Fruit fly (Drosophila melanogaster) whole organism, embryonic: ENCODE measurements around the gene Unr.

Experiments used
- Bgb ChIP-seq: fragments of 200-800 bp; sonication (Bioruptor generic); IDR thresholded peaks from 2 replicates; pipeline ENCODE4 v1.3.6; 2022; ENCODE audit warnings: missing biosample characterization, missing genetic modification characterization; ENCODE audit not compliant: partially characterized antibody
- CG10979 ChIP-seq: fragments of 200-800 bp; sonication (Bioruptor generic); optimal IDR thresholded peaks from 2 replicates; lab custom pipeline; 2018; ENCODE audit warnings: missing biosample characterization, mild to moderate bottlenecking, missing genetic modification characterization, moderate library complexity
- CG11085 ChIP-seq: fragments of 200-800 bp; sonication (Bioruptor generic); IDR thresholded peaks from 2 replicates; pipeline ENCODE4 v1.3.6; 2022; ENCODE audit warnings: missing biosample characterization, missing genetic modification characterization
- CG13296 ChIP-seq: fragments of 200-800 bp; sonication (Bioruptor generic); optimal IDR thresholded peaks from 3 replicates; lab custom pipeline; 2018; ENCODE audit warnings: missing biosample characterization, mild to moderate bottlenecking, missing genetic modification characterization
- CG14710 ChIP-seq: fragments of 200-800 bp; sonication (Bioruptor generic); optimal IDR thresholded peaks from 3 replicates; lab custom pipeline; 2019; ENCODE audit warnings: missing biosample characterization, mild to moderate bottlenecking, missing genetic modification characterization, moderate library complexity
- CG17359 ChIP-seq: fragments of 200-800 bp; sonication (Bioruptor generic); optimal IDR thresholded peaks from 3 replicates; lab custom pipeline; 2018; ENCODE audit warnings: missing biosample characterization, mild to moderate bottlenecking, missing genetic modification characterization, moderate library complexity
- CG17829 ChIP-seq: fragments of 200-800 bp; optimal IDR thresholded peaks from 2 replicates; lab custom pipeline; 2019; ENCODE audit warnings: missing biosample characterization, mild to moderate bottlenecking, missing genetic modification characterization, moderate library complexity
- CG4424 ChIP-seq: fragments of 200-800 bp; sonication (Bioruptor generic); optimal IDR thresholded peaks from 3 replicates; lab custom pipeline; 2016; ENCODE audit warnings: missing biosample characterization, missing genetic modification characterization
- CG4707 ChIP-seq: fragments of 200-800 bp; sonication (Bioruptor generic); optimal IDR thresholded peaks from 2 replicates; lab custom pipeline; 2018; ENCODE audit warnings: missing biosample characterization, mild to moderate bottlenecking, missing genetic modification characterization, moderate library complexity
- CG6654 ChIP-seq: fragments of 200-800 bp; sonication (Bioruptor generic); optimal IDR thresholded peaks from 2 replicates; lab custom pipeline; 2017; ENCODE audit warnings: missing biosample characterization, mild to moderate bottlenecking, missing genetic modification characterization
- CG7357 ChIP-seq: fragments of 200-800 bp; sonication (Bioruptor generic); IDR thresholded peaks from 3 replicates; pipeline ENCODE4 v1.3.6; 2022; ENCODE audit warnings: missing biosample characterization, missing genetic modification characterization
- CG7556 ChIP-seq: fragments of 200-800 bp; sonication (Bioruptor generic); optimal IDR thresholded peaks from 2 replicates; lab custom pipeline; 2017; ENCODE audit warnings: missing biosample characterization, mild to moderate bottlenecking, missing genetic modification characterization
- CG7987 ChIP-seq: fragments of 200-800 bp; sonication (Bioruptor generic); optimal IDR thresholded peaks from 2 replicates; lab custom pipeline; 2018; ENCODE audit warnings: missing biosample characterization, mild to moderate bottlenecking, missing genetic modification characterization, moderate library complexity
- CG9797 ChIP-seq: fragments of 200-800 bp; sonication (Bioruptor generic); optimal IDR thresholded peaks from 3 replicates; lab custom pipeline; 2018; ENCODE audit warnings: missing biosample characterization, mild to moderate bottlenecking, missing genetic modification characterization
- CG9817 ChIP-seq: fragments of 200-800 bp; sonication (Bioruptor generic); optimal IDR thresholded peaks from 2 replicates; lab custom pipeline; 2018; ENCODE audit warnings: missing biosample characterization, mild to moderate bottlenecking, missing genetic modification characterization, moderate library complexity
- CHES-1-like ChIP-seq: fragments of 200-800 bp; sonication (Bioruptor generic); optimal IDR thresholded peaks from 2 replicates; lab custom pipeline; 2016; ENCODE audit warnings: missing biosample characterization, missing genetic modification characterization
- Camta ChIP-seq: fragments of 200-800 bp; sonication (Bioruptor generic); optimal IDR thresholded peaks from 2 replicates; lab custom pipeline; 2016; ENCODE audit warnings: missing biosample characterization, missing genetic modification characterization
- Dbx ChIP-seq: fragments of 200-800 bp; sonication (Bioruptor generic); IDR thresholded peaks from 3 replicates; pipeline ENCODE4 v1.3.6; 2022; ENCODE audit warnings: missing biosample characterization, missing genetic modification characterization
- Dfd ChIP-seq, 2 experiments: fragments of >200 bp; optimal IDR thresholded peaks; 2 replicates each; lab custom pipeline; 2017; ENCODE audit warnings: missing biosample characterization in 2 of 2, missing genetic modification characterization in 2 of 2
- E2f2 ChIP-seq: fragments of 200-800 bp; sonication (Bioruptor generic); IDR thresholded peaks from 2 replicates; pipeline ENCODE4 v1.3.6; 2022; ENCODE audit warnings: missing biosample characterization, missing genetic modification characterization
- Ets65A ChIP-seq: fragments of 200-800 bp; sonication (Bioruptor generic); peaks from one replicate; lab custom pipeline; 2016; ENCODE audit warnings: missing biosample characterization, missing genetic modification characterization
- Hr51 ChIP-seq, 2 experiments: fragments of 200-800 bp; sonication (Bioruptor generic); optimal IDR thresholded peaks; 2 replicates in 1 of 2; 3 replicates in 1 of 2; lab custom pipeline; 2016 to 2018; ENCODE audit warnings: missing biosample characterization in 2 of 2, missing genetic modification characterization in 2 of 2, mild to moderate bottlenecking in 1 of 2, moderate library complexity in 1 of 2
- Med ChIP-seq: fragments of 200-800 bp; sonication (Bioruptor generic); peaks from one replicate; lab custom pipeline; 2016; ENCODE audit warnings: missing biosample characterization, missing genetic modification characterization, mild to moderate bottlenecking, inconsistent platforms, moderate library complexity
- Nf-YC ChIP-seq: fragments of 200-800 bp; optimal IDR thresholded peaks from 3 replicates; lab custom pipeline; 2019; ENCODE audit warnings: missing biosample characterization, mild to moderate bottlenecking, missing genetic modification characterization, moderate library complexity
- Xbp1 ChIP-seq: fragments of 200-800 bp; sonication (Bioruptor generic); optimal IDR thresholded peaks from 3 replicates; lab custom pipeline; 2016; ENCODE audit warnings: missing biosample characterization, mild to moderate bottlenecking, missing genetic modification characterization
- ac ChIP-seq: fragments of 200-800 bp; sonication (Bioruptor generic); optimal IDR thresholded peaks from 3 replicates; lab custom pipeline; 2017; ENCODE audit warnings: missing biosample characterization, mild to moderate bottlenecking, missing genetic modification characterization
- chif ChIP-seq, 2 experiments: fragments of 200-800 bp; sonication (Bioruptor generic); optimal IDR thresholded peaks; 3 replicates each; lab custom pipeline; 2016; ENCODE audit warnings: missing biosample characterization in 2 of 2, missing genetic modification characterization in 2 of 2
- ci ChIP-seq: fragments of 200-800 bp; sonication (Bioruptor generic); IDR thresholded peaks from 3 replicates; pipeline ENCODE4 v1.3.6; 2022; ENCODE audit warnings: missing biosample characterization, missing genetic modification characterization
- crc ChIP-seq: fragments of 200-800 bp; sonication (Bioruptor generic); optimal IDR thresholded peaks from 2 replicates; lab custom pipeline; 2016; ENCODE audit warnings: missing biosample characterization, missing genetic modification characterization
- dmrt11E ChIP-seq: fragments of 200-800 bp; sonication (Bioruptor generic); optimal IDR thresholded peaks from 3 replicates; lab custom pipeline; 2018; ENCODE audit warnings: missing biosample characterization, mild to moderate bottlenecking, missing genetic modification characterization, moderate library complexity
- esg ChIP-seq: fragments of 200-800 bp; sonication (Bioruptor generic); conservative IDR thresholded peaks from 2 replicates; pipeline ENCODE4 v1.3.6; 2022; ENCODE audit warnings: missing biosample characterization, missing genetic modification characterization
- eyg ChIP-seq: fragments of 200-800 bp; sonication (Bioruptor generic); optimal IDR thresholded peaks from 3 replicates; lab custom pipeline; 2016; ENCODE audit warnings: missing biosample characterization, missing genetic modification characterization
- fd64A ChIP-seq: fragments of 200-800 bp; sonication (Bioruptor generic); optimal IDR thresholded peaks from 3 replicates; lab custom pipeline; 2018; ENCODE audit warnings: missing biosample characterization, mild to moderate bottlenecking, missing genetic modification characterization
- fu2 ChIP-seq: fragments of 200-800 bp; sonication (Bioruptor generic); optimal IDR thresholded peaks from 2 replicates; lab custom pipeline; 2016; ENCODE audit warnings: missing biosample characterization, missing genetic modification characterization
- gsb ChIP-seq: fragments of 200-800 bp; sonication (Bioruptor generic); IDR thresholded peaks from 2 replicates; pipeline ENCODE4 v1.3.6; 2022; ENCODE audit warnings: missing biosample characterization, missing genetic modification characterization
- hkb ChIP-seq, 2 experiments: fragments of 200-800 bp in 1 of 2; fragments of >200 bp in 1 of 2; sonication (Bioruptor generic) in 1 of 2; IDR thresholded peaks in 1 of 2; optimal IDR thresholded peaks in 1 of 2; 2 replicates each; pipeline versions ENCODE4 v1.3.6 to Lab custom; 2017 to 2022; ENCODE audit warnings: missing biosample characterization in 1 of 2, missing genetic modification characterization in 1 of 2
- inv ChIP-seq: fragments of 200-800 bp; sonication (Bioruptor generic); IDR thresholded peaks from 2 replicates; pipeline ENCODE4 v1.3.6; 2022; ENCODE audit warnings: missing biosample characterization, missing genetic modification characterization; ENCODE audit not compliant: partially characterized antibody
- jumu ChIP-seq: fragments of 200-800 bp; sonication (Bioruptor generic); optimal IDR thresholded peaks from 3 replicates; lab custom pipeline; 2016; ENCODE audit warnings: missing biosample characterization, missing genetic modification characterization
- lilli ChIP-seq: fragments of 200-800 bp; sonication (Bioruptor generic); optimal IDR thresholded peaks from 3 replicates; lab custom pipeline; 2016; ENCODE audit warnings: missing biosample characterization, missing genetic modification characterization
- nau ChIP-seq: fragments of 200-800 bp; sonication (Bioruptor generic); optimal IDR thresholded peaks from 3 replicates; lab custom pipeline; 2017; ENCODE audit warnings: missing biosample characterization, mild to moderate bottlenecking, missing genetic modification characterization, missing genetic modification reagents
- prd ChIP-seq, 3 experiments: fragments of >200 bp in 2 of 3; fragments of 200-800 bp in 1 of 3; sonication (Bioruptor generic) in 1 of 3; optimal IDR thresholded peaks in 2 of 3; IDR thresholded peaks in 1 of 3; 2 replicates in 2 of 3; 3 replicates in 1 of 3; pipeline versions ENCODE4 v1.3.6 to Lab custom; 2017 to 2022; ENCODE audit warnings: missing biosample characterization in 1 of 3, missing genetic modification characterization in 1 of 3
- ranshi ChIP-seq: fragments of 200-800 bp; sonication (Bioruptor generic); IDR thresholded peaks from 2 replicates; pipeline ENCODE4 v1.3.6; 2022; ENCODE audit warnings: missing biosample characterization, missing genetic modification characterization
- sc ChIP-seq, 3 experiments: fragments of >200 bp in 2 of 3; fragments of 200-800 bp in 1 of 3; sonication (Bioruptor generic) in 1 of 3; optimal IDR thresholded peaks; 2 replicates in 2 of 3; 3 replicates in 1 of 3; lab custom pipeline; 2017; ENCODE audit warnings: mild to moderate bottlenecking in 1 of 3, missing biosample characterization in 1 of 3, missing genetic modification characterization in 1 of 3, missing genetic modification reagents in 1 of 3
- scrt ChIP-seq: fragments of 200-800 bp; sonication (Bioruptor generic); optimal IDR thresholded peaks from 2 replicates; lab custom pipeline; 2018; ENCODE audit warnings: missing biosample characterization, mild to moderate bottlenecking, missing genetic modification characterization, moderate library complexity
- slbo ChIP-seq: fragments of 200-800 bp; sonication (Bioruptor generic); IDR thresholded peaks from 2 replicates; pipeline ENCODE4 v1.3.6; 2022; ENCODE audit warnings: missing biosample characterization, missing genetic modification characterization
- slp2 ChIP-seq: fragments of 200-800 bp; sonication (Bioruptor generic); optimal IDR thresholded peaks from 2 replicates; lab custom pipeline; 2016; ENCODE audit warnings: missing biosample characterization, missing genetic modification characterization
- tup ChIP-seq: fragments of 200-800 bp; sonication (Bioruptor generic); optimal IDR thresholded peaks from 2 replicates; lab custom pipeline; 2016; ENCODE audit warnings: missing biosample characterization, mild to moderate bottlenecking, missing genetic modification characterization, moderate library complexity
- unpg ChIP-seq: fragments of 200-800 bp; sonication (Bioruptor generic); optimal IDR thresholded peaks from 3 replicates; lab custom pipeline; 2018; ENCODE audit warnings: missing biosample characterization, mild to moderate bottlenecking, missing genetic modification characterization, moderate library complexity

The Unr gene

dm6 chr3L:8398763-8399445, 43.3 kb downstream of the Unr start (continued):
- TF ChIP-seq Xbp1 (GFP tag; lab: Kevin White, UChicago) = peak; percentile 53
- no peak for TF ChIP-seq Ets65A (GFP tag; lab: Kevin White, UChicago)
- no peak for TF ChIP-seq CG13296 (GFP tag; lab: Kevin White, UChicago)
- TF ChIP-seq CG10979 (tag; lab: Kevin White, UChicago) = peak; percentile 47
- peak; percentile 35 for TF ChIP-seq lilli (GFP tag; lab: Kevin White, UChicago)
- TF ChIP-seq fd64A (GFP tag; lab: Kevin White, UChicago) = no peak
- no peak for TF ChIP-seq fu2 (GFP tag; lab: Kevin White, UChicago)
- no peak for TF ChIP-seq CG9817 (tag; lab: Kevin White, UChicago)
- TF ChIP-seq nau = no peak
- TF ChIP-seq Hr51 (GFP tag; optimal IDR thresholded peaks at IDR 0.05; lab: Kevin White, UChicago) = no peak
- TF ChIP-seq CG6654 (GFP tag; lab: Kevin White, UChicago) = no peak
- 0 out of 2 replicates have a peak, but pooled peaks have one; percentile 7 for TF ChIP-seq E2f2 (GFP tag; lab: Robert Waterston, UW)
- TF ChIP-seq tup (GFP tag; lab: Kevin White, UChicago) = no peak
- TF ChIP-seq Dbx (GFP tag; lab: Robert Waterston, UW) = no peak
- peak; percentile 32 for TF ChIP-seq dmrt11E (tag; lab: Kevin White, UChicago)
- TF ChIP-seq sc (optimal IDR thresholded peaks at IDR 0.05; lab: Kevin White, UChicago) = no peak
- no peak for TF ChIP-seq sc (GFP tag; optimal IDR thresholded peaks at IDR 0.05; lab: Kevin White, UChicago)
- no peak for TF ChIP-seq gsb (GFP tag; lab: Robert Waterston, UW)
- TF ChIP-seq chif (GFP tag; optimal IDR thresholded peaks at IDR 0.05; lab: Kevin White, UChicago) = peak; percentile 14 to 43
- no peak for TF ChIP-seq CG9797
- no peak for TF ChIP-seq Dfd (GFP tag; optimal IDR thresholded peaks at IDR 0.05; lab: Kevin White, UChicago)
- TF ChIP-seq CG7987 = no peak
- TF ChIP-seq CG17359 (tag; lab: Kevin White, UChicago) = no peak
- TF ChIP-seq ac = no peak
- no peak for TF ChIP-seq CG7556 (GFP tag; lab: Kevin White, UChicago)
- TF ChIP-seq ci (GFP tag; lab: Robert Waterston, UW) = no peak; the same call in 2 of the 3 replicates
- TF ChIP-seq CG14710 (tag; lab: Kevin White, UChicago) = peak; percentile 6
- no peak for TF ChIP-seq jumu (GFP tag; lab: Kevin White, UChicago)
- no peak for TF ChIP-seq slp2
- TF ChIP-seq CG17829 (tag; lab: Kevin White, UChicago) = no peak
- TF ChIP-seq Nf-YC (tag; lab: Kevin White, UChicago) = no peak
- TF ChIP-seq Camta = peak; percentile 22
- TF ChIP-seq esg = 0 out of 2 replicates have a peak, but pooled peaks have one; percentile 15
- TF ChIP-seq ranshi = no peak
- TF ChIP-seq Med (GFP tag; lab: Kevin White, UChicago) = peak; percentile 86
- TF ChIP-seq CHES-1-like (GFP tag; lab: Kevin White, UChicago) = no peak
- peak; percentile 16 for TF ChIP-seq eyg (GFP tag; lab: Kevin White, UChicago)
- no peak for TF ChIP-seq crc (GFP tag; lab: Kevin White, UChicago)
- TF ChIP-seq CG4424 (GFP tag; lab: Kevin White, UChicago) = peak; percentile 19
- TF ChIP-seq CG4707 (GFP tag; lab: Kevin White, UChicago) = no peak
- peak; percentile 49 for TF ChIP-seq slbo (GFP tag; lab: Robert Waterston, UW)
- TF ChIP-seq unpg (GFP tag; lab: Kevin White, UChicago) = no peak
- TF ChIP-seq CG7357 (GFP tag; lab: Robert Waterston, UW) = no peak
- no peak for TF ChIP-seq Bgb (GFP tag; lab: Robert Waterston, UW)
- TF ChIP-seq scrt (GFP tag; lab: Kevin White, UChicago) = no peak
- no peak for TF ChIP-seq inv (GFP tag; lab: Robert Waterston, UW)
- no peak for TF ChIP-seq prd (optimal IDR thresholded peaks at IDR 0.05; lab: Kevin White, UChicago)
- TF ChIP-seq prd (GFP tag; IDR thresholded peaks at IDR 0.05; lab: Robert Waterston, UW) = peak; percentile 70; the same call in 2 of the 3 replicates
- TF ChIP-seq hkb (optimal IDR thresholded peaks at IDR 0.05; lab: Kevin White, UChicago) = no peak
- TF ChIP-seq hkb (GFP tag; IDR thresholded peaks at IDR 0.05; lab: Robert Waterston, UW) = no peak
- TF ChIP-seq CG11085 = no peak
